Fruit fly (Drosophila melanogaster) whole organism, embryonic: ENCODE data around the gene Sf3b1.

ENCODE experiments used
- Ada2b ChIP-seq: fragments of 200-800 bp; sonication (Bioruptor generic); IDR thresholded peaks from 2 replicates; pipeline ENCODE4 v1.3.6; 2022; ENCODE audit warnings: missing biosample characterization, missing genetic modification characterization
- Aef1 ChIP-seq: fragments of 200-800 bp; sonication (Bioruptor generic); IDR thresholded peaks from 3 replicates; pipeline ENCODE4 v1.3.6; 2022; ENCODE audit warnings: missing biosample characterization, missing genetic modification characterization
- Asciz ChIP-seq: fragments of 200-800 bp; sonication (Bioruptor generic); optimal IDR thresholded peaks from 2 replicates; lab custom pipeline; 2017; ENCODE audit warnings: missing biosample characterization, mild to moderate bottlenecking, missing genetic modification characterization, missing genetic modification reagents
- CG10366 ChIP-seq: fragments of 200-800 bp; sonication (Bioruptor generic); IDR thresholded peaks from 2 replicates; pipeline ENCODE4 v1.3.6; 2022; ENCODE audit warnings: missing biosample characterization, missing genetic modification characterization
- CG12155 ChIP-seq: fragments of 200-800 bp; sonication (Bioruptor generic); optimal IDR thresholded peaks from 3 replicates; lab custom pipeline; 2016; ENCODE audit warnings: missing biosample characterization, missing genetic modification characterization
- CG13424 ChIP-seq: fragments of 200-800 bp; sonication (Bioruptor generic); optimal IDR thresholded peaks from 2 replicates; lab custom pipeline; 2019; ENCODE audit warnings: missing biosample characterization, mild to moderate bottlenecking, missing genetic modification characterization, moderate library complexity
- CG14014 ChIP-seq: fragments of 200-800 bp; sonication (Bioruptor generic); IDR thresholded peaks from 2 replicates; pipeline ENCODE4 v1.3.6; 2022; ENCODE audit warnings: missing biosample characterization, missing genetic modification characterization
- CG15073 ChIP-seq: fragments of 200-800 bp; sonication (Bioruptor generic); optimal IDR thresholded peaks from 2 replicates; lab custom pipeline; 2016; ENCODE audit warnings: missing biosample characterization, missing genetic modification characterization
- CG1647 ChIP-seq: fragments of 200-800 bp; sonication (Bioruptor generic); optimal IDR thresholded peaks from 3 replicates; lab custom pipeline; 2016; ENCODE audit warnings: missing biosample characterization, missing genetic modification characterization
- CG16815 ChIP-seq: fragments of 200-800 bp; sonication (Bioruptor generic); optimal IDR thresholded peaks from 3 replicates; lab custom pipeline; 2017; ENCODE audit warnings: missing biosample characterization, mild to moderate bottlenecking, missing genetic modification characterization
- CG30020 ChIP-seq: fragments of 200-800 bp; optimal IDR thresholded peaks from 2 replicates; lab custom pipeline; 2019; ENCODE audit warnings: missing biosample characterization, mild to moderate bottlenecking, missing genetic modification characterization, moderate library complexity
- CG33213 ChIP-seq: fragments of 200-800 bp; sonication (Bioruptor generic); optimal IDR thresholded peaks from 3 replicates; lab custom pipeline; 2016; ENCODE audit warnings: missing biosample characterization, missing genetic modification characterization
- CG7372 ChIP-seq: fragments of 200-800 bp; sonication (Bioruptor generic); IDR thresholded peaks from 2 replicates; pipeline ENCODE4 v1.3.6; 2022; ENCODE audit warnings: missing biosample characterization, missing genetic modification characterization
- CG7745 ChIP-seq: fragments of 200-800 bp; sonication (Bioruptor generic); optimal IDR thresholded peaks from 2 replicates; lab custom pipeline; 2018; ENCODE audit warnings: missing biosample characterization, mild to moderate bottlenecking, missing genetic modification characterization, moderate library complexity
- CG7963 ChIP-seq: fragments of 200-800 bp; sonication (Bioruptor generic); IDR thresholded peaks from 3 replicates; pipeline ENCODE4 v1.3.6; 2022; ENCODE audit warnings: missing biosample characterization, missing genetic modification characterization; ENCODE audit not compliant: partially characterized antibody
- CG8281 ChIP-seq: fragments of 200-800 bp; sonication (Bioruptor generic); optimal IDR thresholded peaks from 2 replicates; lab custom pipeline; 2018; ENCODE audit warnings: missing biosample characterization, mild to moderate bottlenecking, missing genetic modification characterization, moderate library complexity
- CG8388 ChIP-seq: fragments of 200-800 bp; sonication (Bioruptor generic); optimal IDR thresholded peaks from 2 replicates; lab custom pipeline; 2019; ENCODE audit warnings: missing biosample characterization, mild to moderate bottlenecking, missing genetic modification characterization, moderate library complexity
- CG8765 ChIP-seq: fragments of 200-800 bp; sonication (Bioruptor generic); IDR thresholded peaks from 2 replicates; pipeline ENCODE4 v1.3.6; 2022; ENCODE audit warnings: missing biosample characterization, missing genetic modification characterization
- D ChIP-seq, 2 experiments: fragments of 200-800 bp in 1 of 2; fragments of >200 bp in 1 of 2; sonication (Bioruptor generic) in 1 of 2; optimal IDR thresholded peaks; 2 replicates in 1 of 2; 3 replicates in 1 of 2; lab custom pipeline; 2017; ENCODE audit warnings: mild to moderate bottlenecking in 1 of 2, missing biosample characterization in 1 of 2, missing genetic modification characterization in 1 of 2, missing genetic modification reagents in 1 of 2
- E2f1 ChIP-seq: fragments of 200-800 bp; sonication (Bioruptor generic); IDR thresholded peaks from 2 replicates; pipeline ENCODE4 v1.3.6; 2022; ENCODE audit warnings: missing biosample characterization, missing genetic modification characterization
- ERR ChIP-seq: fragments of 200-800 bp; sonication (Bioruptor generic); optimal IDR thresholded peaks from 2 replicates; lab custom pipeline; 2016; ENCODE audit warnings: missing biosample characterization, missing genetic modification characterization
- Elba2 ChIP-seq: fragments of 200-800 bp; sonication (Bioruptor generic); optimal IDR thresholded peaks from 3 replicates; lab custom pipeline; 2016; ENCODE audit warnings: missing biosample characterization, missing genetic modification characterization
- Hey ChIP-seq: fragments of 200-800 bp; sonication (Bioruptor generic); optimal IDR thresholded peaks from 3 replicates; lab custom pipeline; 2018; ENCODE audit warnings: missing biosample characterization, mild to moderate bottlenecking, missing genetic modification characterization
- Hr78 ChIP-seq, 2 experiments: fragments of 200-800 bp in 1 of 2; fragments of >200 bp in 1 of 2; sonication (Bioruptor generic) in 1 of 2; optimal IDR thresholded peaks; 2 replicates each; lab custom pipeline; 2017 to 2019; ENCODE audit warnings: missing biosample characterization in 2 of 2, missing genetic modification characterization in 2 of 2, mild to moderate bottlenecking in 1 of 2, moderate library complexity in 1 of 2
- Myb ChIP-seq: fragments of 200-800 bp; sonication (Bioruptor generic); optimal IDR thresholded peaks from 2 replicates; lab custom pipeline; 2016; ENCODE audit warnings: missing biosample characterization, missing genetic modification characterization
- Rx ChIP-seq: fragments of 200-800 bp; sonication (Bioruptor generic); IDR thresholded peaks from 2 replicates; pipeline ENCODE4 v1.3.6; 2022; ENCODE audit warnings: missing biosample characterization, missing genetic modification characterization
- Six4 ChIP-seq: fragments of 200-800 bp; sonication (Bioruptor generic); optimal IDR thresholded peaks from 2 replicates; lab custom pipeline; 2016; ENCODE audit warnings: missing biosample characterization, missing genetic modification characterization
- Ssrp ChIP-seq: fragments of 200-800 bp; sonication (Bioruptor generic); optimal IDR thresholded peaks from 2 replicates; lab custom pipeline; 2018; ENCODE audit warnings: missing biosample characterization, mild to moderate bottlenecking, missing genetic modification characterization, moderate library complexity
- Trl ChIP-seq, 3 experiments: fragments of >200 bp in 2 of 3; fragments of 200-800 bp in 1 of 3; sonication (Bioruptor generic) in 1 of 3; optimal IDR thresholded peaks; 2 replicates in 1 of 3; 3 replicates in 2 of 3; lab custom pipeline; 2016 to 2017; ENCODE audit warnings: missing biosample characterization in 1 of 3, missing genetic modification characterization in 1 of 3
- Vsx1 ChIP-seq: fragments of 200-800 bp; sonication (Bioruptor generic); optimal IDR thresholded peaks from 2 replicates; lab custom pipeline; 2017; ENCODE audit warnings: missing biosample characterization, mild to moderate bottlenecking, missing genetic modification characterization, missing genetic modification reagents
- Xrp1 ChIP-seq: fragments of 200-800 bp; sonication (Bioruptor generic); IDR thresholded peaks from 2 replicates; pipeline ENCODE4 v1.3.6; 2022; ENCODE audit warnings: missing biosample characterization, missing genetic modification characterization
- ac ChIP-seq: fragments of 200-800 bp; sonication (Bioruptor generic); optimal IDR thresholded peaks from 3 replicates; lab custom pipeline; 2017; ENCODE audit warnings: missing biosample characterization, mild to moderate bottlenecking, missing genetic modification characterization
- amos ChIP-seq: fragments of 200-800 bp; sonication (Bioruptor generic); IDR thresholded peaks from 2 replicates; pipeline ENCODE4 v1.3.6; 2022; ENCODE audit warnings: missing biosample characterization, missing genetic modification characterization; ENCODE audit not compliant: partially characterized antibody
- ap ChIP-seq: fragments of 200-800 bp; sonication (Bioruptor generic); IDR thresholded peaks from 2 replicates; pipeline ENCODE4 v1.3.6; 2022; ENCODE audit warnings: missing biosample characterization, missing genetic modification characterization
- cas ChIP-seq: fragments of 200-800 bp; sonication (Bioruptor generic); IDR thresholded peaks from 2 replicates; pipeline ENCODE4 v1.3.6; 2022; ENCODE audit warnings: missing biosample characterization, missing genetic modification characterization
- fd96Cb ChIP-seq: fragments of 200-800 bp; sonication (Bioruptor generic); optimal IDR thresholded peaks from 2 replicates; lab custom pipeline; 2018; ENCODE audit warnings: missing biosample characterization, mild to moderate bottlenecking, missing genetic modification characterization, moderate library complexity
- gro ChIP-seq: fragments of 200-800 bp; sonication (Bioruptor generic); optimal IDR thresholded peaks from 2 replicates; lab custom pipeline; 2016; ENCODE audit warnings: missing biosample characterization, missing genetic modification characterization
- kah ChIP-seq: fragments of 200-800 bp; sonication (Bioruptor generic); optimal IDR thresholded peaks from 2 replicates; lab custom pipeline; 2018; ENCODE audit warnings: missing biosample characterization, mild to moderate bottlenecking, missing genetic modification characterization
- pho ChIP-seq: fragments of 200-800 bp; sonication (Bioruptor generic); optimal IDR thresholded peaks from 2 replicates; lab custom pipeline; 2016; ENCODE audit warnings: missing biosample characterization, missing genetic modification characterization
- pros ChIP-seq: fragments of 200-800 bp; sonication (Bioruptor generic); optimal IDR thresholded peaks from 3 replicates; lab custom pipeline; 2019; ENCODE audit warnings: missing biosample characterization, mild to moderate bottlenecking, missing genetic modification characterization, moderate library complexity
- sim ChIP-seq: fragments of 200-800 bp; sonication (Bioruptor generic); IDR thresholded peaks from 2 replicates; pipeline ENCODE4 v1.3.6; 2022; ENCODE audit warnings: missing biosample characterization, missing genetic modification characterization
- sr ChIP-seq: fragments of 200-800 bp; sonication (Bioruptor generic); IDR thresholded peaks from 3 replicates; pipeline ENCODE4 v1.3.6; 2022; ENCODE audit warnings: missing biosample characterization, missing genetic modification characterization
- tin ChIP-seq: fragments of 200-800 bp; sonication (Bioruptor generic); optimal IDR thresholded peaks from 3 replicates; lab custom pipeline; 2016; ENCODE audit warnings: missing biosample characterization, missing genetic modification characterization
- tll ChIP-seq, 2 experiments: fragments of 200-800 bp in 1 of 2; fragments of >200 bp in 1 of 2; sonication (Bioruptor generic) in 1 of 2; optimal IDR thresholded peaks; 2 replicates each; lab custom pipeline; 2017 to 2019; ENCODE audit warnings: missing biosample characterization in 2 of 2, missing genetic modification characterization in 2 of 2, mild to moderate bottlenecking in 1 of 2, moderate library complexity in 1 of 2
- trh ChIP-seq: fragments of 200-800 bp; sonication (Bioruptor generic); optimal IDR thresholded peaks from 2 replicates; lab custom pipeline; 2016; ENCODE audit warnings: missing biosample characterization, missing genetic modification characterization
- usp ChIP-seq: fragments of >200 bp; optimal IDR thresholded peaks from 2 replicates; lab custom pipeline; 2017; ENCODE audit warnings: missing biosample characterization, missing genetic modification characterization
- vnd ChIP-seq: fragments of 200-800 bp; sonication (Bioruptor generic); IDR thresholded peaks from 3 replicates; pipeline ENCODE4 v1.3.6; 2022; ENCODE audit warnings: missing biosample characterization, missing genetic modification characterization; ENCODE audit not compliant: partially characterized antibody
- yki ChIP-seq: fragments of >200 bp; optimal IDR thresholded peaks from 3 replicates; lab custom pipeline; 2018

Gene Sf3b1

dm6 chr2L:521940-522632, 46.1 kb upstream of the Sf3b1 start (continued):
- peak; percentile 71 for TF ChIP-seq CG10366
- peak; percentile 83 for TF ChIP-seq Rx (GFP tag; lab: Robert Waterston, UW)
- peak; percentile 35 for TF ChIP-seq kah (GFP tag; lab: Kevin White, UChicago)
- TF ChIP-seq Ssrp (tag; lab: Kevin White, UChicago) = peak; percentile 69
- peak; percentile 56 for TF ChIP-seq CG13424
- no peak for TF ChIP-seq amos
- TF ChIP-seq Ada2b (GFP tag; lab: Robert Waterston, UW) = peak; percentile 73
- no peak for TF ChIP-seq CG30020
- peak; percentile 77 for TF ChIP-seq ap (GFP tag; lab: Robert Waterston, UW)
- no peak for TF ChIP-seq vnd (GFP tag; lab: Robert Waterston, UW)
- peak; percentile 24 to 45 for TF ChIP-seq Trl (optimal IDR thresholded peaks at IDR 0.05; lab: Kevin White, UChicago)
- TF ChIP-seq Trl (GFP tag; optimal IDR thresholded peaks at IDR 0.05; lab: Kevin White, UChicago) = peak; percentile 32
- peak; percentile 69 for TF ChIP-seq trh (GFP tag; lab: Kevin White, UChicago)
- TF ChIP-seq CG33213 (GFP tag; lab: Kevin White, UChicago) = no peak
- peak; percentile 79 for TF ChIP-seq Six4 (GFP tag; lab: Kevin White, UChicago)
- peak; percentile 60 for TF ChIP-seq gro (GFP tag; lab: Kevin White, UChicago)
- TF ChIP-seq CG15073 (GFP tag; lab: Kevin White, UChicago) = peak; percentile 32
- TF ChIP-seq CG7372 = peak; percentile 55; the same call in 1 of the 2 replicates
- TF ChIP-seq CG12155 = peak; percentile 47
- peak; percentile 92 for TF ChIP-seq Xrp1 (GFP tag; lab: Robert Waterston, UW)
- TF ChIP-seq CG8765 (GFP tag; lab: Robert Waterston, UW) = peak; percentile 86
- peak; percentile 81 for TF ChIP-seq CG16815
- TF ChIP-seq CG8388 (GFP tag; lab: Kevin White, UChicago) = peak; percentile 73
- no peak for TF ChIP-seq cas (GFP tag; lab: Robert Waterston, UW)
- no peak for TF ChIP-seq Myb
- peak; percentile 60 for TF ChIP-seq tin
- TF ChIP-seq CG8281 (tag; lab: Kevin White, UChicago) = peak; percentile 27
- peak; percentile 53 for TF ChIP-seq Asciz
- TF ChIP-seq CG7745 = peak; percentile 62
- peak; percentile 86 for TF ChIP-seq E2f1 (GFP tag; lab: Robert Waterston, UW)
- no peak for TF ChIP-seq yki (lab: Kevin White, UChicago)
- TF ChIP-seq sim (GFP tag; lab: Robert Waterston, UW) = peak; percentile 57; the same call in 1 of the 2 replicates
- peak; percentile 68 for TF ChIP-seq CG14014
- TF ChIP-seq CG1647 (GFP tag; lab: Kevin White, UChicago) = peak; percentile 61
- TF ChIP-seq pros = peak; percentile 87
- peak; percentile 33 for TF ChIP-seq Elba2
- peak; percentile 2 for TF ChIP-seq Hey (tag; lab: Kevin White, UChicago)
- peak in 1 of 2 experiments; percentile 58 for TF ChIP-seq tll (GFP tag; optimal IDR thresholded peaks at IDR 0.05; lab: Kevin White, UChicago)
- TF ChIP-seq Hr78 (GFP tag; optimal IDR thresholded peaks at IDR 0.05; lab: Kevin White, UChicago) = peak in 1 of 2 experiments; percentile 33
- TF ChIP-seq fd96Cb (tag; lab: Kevin White, UChicago) = peak; percentile 90
- TF ChIP-seq usp (GFP tag; lab: Kevin White, UChicago) = no peak
- TF ChIP-seq Aef1 (GFP tag; lab: Robert Waterston, UW) = peak; percentile 76
- peak; percentile 71; the same call in 1 of the 3 replicates for TF ChIP-seq sr
- TF ChIP-seq pho = no peak
- no peak for TF ChIP-seq ERR (GFP tag; lab: Kevin White, UChicago)
- no peak for TF ChIP-seq D (optimal IDR thresholded peaks at IDR 0.05; lab: Kevin White, UChicago)
- TF ChIP-seq D (GFP tag; optimal IDR thresholded peaks at IDR 0.05; lab: Kevin White, UChicago) = peak; percentile 82
- TF ChIP-seq CG7963 (GFP tag; lab: Robert Waterston, UW) = no peak
- TF ChIP-seq ac = peak; percentile 36
- peak; percentile 58 for TF ChIP-seq Vsx1
